Worm (Caenorhabditis elegans) whole organism, young adult: ENCODE results near the gene C17H11.5.
A peak's percentile ranks its signal among the peaks of the same experiment; 100 is the strongest.

Source experiments
- B0019.2 ChIP-seq: fragments of 200-800 bp; sonication (Bioruptor generic); conservative IDR thresholded peaks from 2 replicates; pipeline ENCODE4 v1.3.6; 2022; ENCODE audit warnings: missing genetic modification reagents, missing genetic modification characterization, missing compliant biosample characterization
- B0035.1 ChIP-seq: sonication (generic microtip); optimal IDR thresholded peaks from 2 replicates; lab custom pipeline; 2016; ENCODE audit warnings: missing genetic modification characterization, mild to moderate bottlenecking, missing compliant biosample characterization, missing genotype, missing genetic modification reagents
- B0261.1 ChIP-seq: sonication (generic microtip); optimal IDR thresholded peaks from 2 replicates; lab custom pipeline; 2016; ENCODE audit warnings: mild to moderate bottlenecking, missing genetic modification characterization, moderate library complexity, missing compliant biosample characterization
- C17E4.6 ChIP-seq: fragments of 200-800 bp; sonication (Bioruptor generic); IDR thresholded peaks from 2 replicates; pipeline ENCODE4 v1.3.6; 2022; ENCODE audit warnings: missing genetic modification reagents, missing genetic modification characterization, missing compliant biosample characterization
- F22D6.2 ChIP-seq: sonication (generic microtip); optimal IDR thresholded peaks from 2 replicates; lab custom pipeline; 2016; ENCODE audit warnings: mild to moderate bottlenecking, missing genetic modification characterization, missing compliant biosample characterization
- F52B5.7 ChIP-seq: sonication (generic microtip); optimal IDR thresholded peaks from 2 replicates; lab custom pipeline; 2016; ENCODE audit warnings: mild to moderate bottlenecking, missing genetic modification characterization, missing compliant biosample characterization
- K11D2.4 ChIP-seq: fragments of 200-800 bp; sonication (Bioruptor generic); IDR thresholded peaks from 2 replicates; pipeline ENCODE4 v1.3.6; 2022; ENCODE audit warnings: missing genetic modification reagents, missing genetic modification characterization, missing compliant biosample characterization
- K12H6.12 ChIP-seq: fragments of 200-800 bp; sonication (Bioruptor generic); optimal IDR thresholded peaks from 2 replicates; lab custom pipeline; 2018; ENCODE audit warnings: mild to moderate bottlenecking, missing genetic modification characterization, missing compliant biosample characterization
- T07F8.4 ChIP-seq: sonication (generic microtip); optimal IDR thresholded peaks from 2 replicates; lab custom pipeline; 2016; ENCODE audit warnings: mild to moderate bottlenecking, missing genetic modification characterization, moderate library complexity, missing compliant biosample characterization
- Y67H2A.10 ChIP-seq: fragments of 200-800 bp; sonication (Bioruptor generic); conservative IDR thresholded peaks from 2 replicates; pipeline ENCODE4 v1.3.6; 2022; ENCODE audit warnings: missing genetic modification reagents, missing genetic modification characterization, missing compliant biosample characterization
- Y79H2A.3 ChIP-seq: fragments of 200-800 bp; sonication (Bioruptor generic); conservative IDR thresholded peaks from 2 replicates; pipeline ENCODE4 v1.3.6; 2022; ENCODE audit warnings: missing genetic modification reagents, missing genetic modification characterization, missing compliant biosample characterization
- ZK185.1 ChIP-seq: sonication (generic microtip); optimal IDR thresholded peaks from 2 replicates; lab custom pipeline; 2016; ENCODE audit warnings: mild to moderate bottlenecking, missing genetic modification characterization, missing compliant biosample characterization; ENCODE audit not compliant: poor library complexity, severe bottlenecking
- ama-1 ChIP-seq, 3 experiments: fragments of 150-350 bp in 1 of 3; sonication (generic microtip) in 2 of 3; optimal IDR thresholded peaks; 2 replicates each; lab custom pipeline; 2014 to 2018; ENCODE audit warnings: missing biosample characterization in 2 of 3, missing genetic modification characterization in 2 of 3, missing genetic modification reagents in 2 of 3
- aptf-2 ChIP-seq: fragments of 200-800 bp; sonication (Bioruptor generic); conservative IDR thresholded peaks from 2 replicates; pipeline ENCODE4 v1.3.6; 2022; ENCODE audit warnings: missing genetic modification reagents, missing genetic modification characterization, missing compliant biosample characterization
- aptf-3 ChIP-seq: fragments of 200-800 bp; sonication (Bioruptor generic); IDR thresholded peaks from 2 replicates; pipeline ENCODE4 v1.3.6; 2022; ENCODE audit warnings: missing genetic modification characterization, missing compliant biosample characterization
- atf-7 ChIP-seq: sonication (generic microtip); optimal IDR thresholded peaks from 2 replicates; lab custom pipeline; 2017; ENCODE audit warnings: mild to moderate bottlenecking, missing genetic modification characterization, missing compliant biosample characterization
- attf-3 ChIP-seq: fragments of 200-800 bp; sonication (Bioruptor generic); conservative IDR thresholded peaks from 2 replicates; pipeline ENCODE4 v1.3.6; 2022; ENCODE audit warnings: missing genetic modification reagents, missing genetic modification characterization, missing compliant biosample characterization
- attf-5 ChIP-seq: fragments of 200-800 bp; sonication (Bioruptor generic); optimal IDR thresholded peaks from 2 replicates; lab custom pipeline; 2018; ENCODE audit warnings: mild to moderate bottlenecking, missing genetic modification characterization, missing compliant biosample characterization
- attf-6 ChIP-seq: fragments of 200-800 bp; sonication (Bioruptor generic); IDR thresholded peaks from 2 replicates; pipeline ENCODE4 v1.3.6; 2022; ENCODE audit warnings: missing genetic modification reagents, missing genetic modification characterization, missing compliant biosample characterization
- ceh-79 ChIP-seq: sonication (generic microtip); optimal IDR thresholded peaks from 2 replicates; lab custom pipeline; 2017; ENCODE audit warnings: mild to moderate bottlenecking, missing genetic modification characterization, missing compliant biosample characterization
- ceh-91 ChIP-seq: fragments of 200-800 bp; sonication (Bioruptor generic); IDR thresholded peaks from 2 replicates; pipeline ENCODE4 v1.3.6; 2022; ENCODE audit warnings: missing genetic modification reagents, missing genetic modification characterization, missing compliant biosample characterization
- chd-7 ChIP-seq: sonication (generic microtip); optimal IDR thresholded peaks from 2 replicates; lab custom pipeline; 2016; ENCODE audit warnings: mild to moderate bottlenecking, missing genetic modification characterization, moderate library complexity, missing compliant biosample characterization
- egl-18 ChIP-seq: fragments of 200-800 bp; sonication (Bioruptor generic); IDR thresholded peaks from 2 replicates; pipeline ENCODE4 v1.3.6; 2022; ENCODE audit warnings: missing genetic modification reagents, missing genetic modification characterization, missing compliant biosample characterization
- egl-44 ChIP-seq: fragments of 200-800 bp; sonication (Bioruptor generic); IDR thresholded peaks from 2 replicates; pipeline ENCODE4 v1.3.6; 2022; ENCODE audit warnings: missing genetic modification reagents, missing genetic modification characterization, missing compliant biosample characterization
- egrh-3 ChIP-seq: fragments of 200-800 bp; sonication (Bioruptor generic); IDR thresholded peaks from 2 replicates; pipeline ENCODE4 v1.3.6; 2022; ENCODE audit warnings: missing genetic modification reagents, missing genetic modification characterization, missing compliant biosample characterization
- him-1 ChIP-seq: sonication (generic microtip); optimal IDR thresholded peaks from 2 replicates; lab custom pipeline; 2016; ENCODE audit warnings: missing genotype, missing genetic modification reagents, missing genetic modification characterization, missing compliant biosample characterization
- hsf-1 ChIP-seq: fragments of 200-800 bp; sonication (Bioruptor generic); IDR thresholded peaks from 2 replicates; pipeline ENCODE4 v1.3.6; 2022; ENCODE audit warnings: missing genetic modification reagents, missing genetic modification characterization, missing compliant biosample characterization
- lag-1 ChIP-seq: fragments of 200-800 bp; sonication (Bioruptor generic); IDR thresholded peaks from 2 replicates; pipeline ENCODE4 v1.3.6; 2022; ENCODE audit warnings: missing genetic modification reagents, missing genetic modification characterization, missing compliant biosample characterization
- lin-35 ChIP-seq, 3 experiments: fragments of 150-350 bp in 2 of 3; sonication (generic microtip) in 1 of 3; optimal IDR thresholded peaks; 2 replicates each; lab custom pipeline; 2014 to 2018; ENCODE audit warnings: missing biosample characterization in 3 of 3, missing genetic modification characterization in 3 of 3, missing genetic modification reagents in 3 of 3
- lin-40 ChIP-seq: sonication (generic microtip); optimal IDR thresholded peaks from 2 replicates; lab custom pipeline; 2016; ENCODE audit warnings: missing genetic modification characterization, mild to moderate bottlenecking, missing compliant biosample characterization, missing genotype, missing genetic modification reagents
- lir-1 ChIP-seq: fragments of 200-800 bp; sonication (Bioruptor generic); conservative IDR thresholded peaks from 2 replicates; pipeline ENCODE4 v1.3.6; 2022; ENCODE audit warnings: missing genetic modification reagents, missing genetic modification characterization, missing compliant biosample characterization
- lsl-1 ChIP-seq: fragments of 200-800 bp; sonication (Bioruptor generic); optimal IDR thresholded peaks from 2 replicates; lab custom pipeline; 2018; ENCODE audit warnings: mild to moderate bottlenecking, missing genetic modification characterization, moderate library complexity, missing compliant biosample characterization
- madf-10 ChIP-seq: sonication (generic microtip); optimal IDR thresholded peaks from 2 replicates; lab custom pipeline; 2016; ENCODE audit warnings: mild to moderate bottlenecking, missing genetic modification characterization, missing compliant biosample characterization
- nfyb-1 ChIP-seq: fragments of 200-800 bp; sonication (Bioruptor generic); IDR thresholded peaks from 2 replicates; pipeline ENCODE4 v1.3.6; 2022; ENCODE audit warnings: missing genetic modification reagents, missing genetic modification characterization, missing compliant biosample characterization
- nhr-120 ChIP-seq: fragments of 200-800 bp; sonication (Bioruptor generic); IDR thresholded peaks from 2 replicates; pipeline ENCODE4 v1.3.6; 2022; ENCODE audit warnings: missing genetic modification characterization, missing compliant biosample characterization
- nhr-27 ChIP-seq: fragments of 200-800 bp; sonication (Bioruptor generic); optimal IDR thresholded peaks from 2 replicates; lab custom pipeline; 2018; ENCODE audit warnings: mild to moderate bottlenecking, missing genetic modification characterization, moderate library complexity, missing compliant biosample characterization
- nhr-80 ChIP-seq: sonication (generic microtip); optimal IDR thresholded peaks from 2 replicates; lab custom pipeline; 2016; ENCODE audit warnings: missing genetic modification characterization, missing compliant biosample characterization
- pha-4 ChIP-seq: fragments of 150-350 bp; sonication (generic microtip); optimal IDR thresholded peaks from 2 replicates; lab custom pipeline; 2014; ENCODE audit warnings: missing biosample characterization, missing genetic modification reagents, missing genetic modification characterization
- rcor-1 ChIP-seq: fragments of 200-800 bp; sonication (Bioruptor generic); IDR thresholded peaks from 2 replicates; pipeline ENCODE4 v1.3.6; 2022; ENCODE audit warnings: missing genetic modification reagents, missing genetic modification characterization, missing compliant biosample characterization
- rec-8 ChIP-seq, 2 experiments: sonication (generic microtip); optimal IDR thresholded peaks; 2 replicates each; lab custom pipeline; 2016; ENCODE audit warnings: mild to moderate bottlenecking in 2 of 2, missing genetic modification characterization in 2 of 2, missing genetic modification reagents in 2 of 2, missing genotype in 2 of 2, missing biosample characterization in 1 of 2, missing compliant biosample characterization in 1 of 2, moderate library complexity in 1 of 2
- repo-1 ChIP-seq: sonication (generic microtip); optimal IDR thresholded peaks from 2 replicates; lab custom pipeline; 2017; ENCODE audit warnings: mild to moderate bottlenecking, missing genetic modification characterization, missing compliant biosample characterization
- sdz-38 ChIP-seq: sonication (generic microtip); optimal IDR thresholded peaks from 2 replicates; lab custom pipeline; 2016; ENCODE audit warnings: missing genotype, missing genetic modification characterization, missing compliant biosample characterization
- snpc-1.3 ChIP-seq: sonication (generic microtip); optimal IDR thresholded peaks from 2 replicates; lab custom pipeline; 2017; ENCODE audit warnings: missing genetic modification characterization, mild to moderate bottlenecking, missing compliant biosample characterization, antibody characterized with exemption, moderate library complexity, missing genotype, missing genetic modification reagents; ENCODE audit not compliant: insufficient read depth
- tbp1 ChIP-seq: fragments of 200-800 bp; sonication (Bioruptor generic); optimal IDR thresholded peaks from 2 replicates; lab custom pipeline; 2018; ENCODE audit warnings: mild to moderate bottlenecking, missing genetic modification characterization, missing compliant biosample characterization
- tlf-1 ChIP-seq: fragments of 200-800 bp; sonication (Bioruptor generic); optimal IDR thresholded peaks from 2 replicates; lab custom pipeline; 2018; ENCODE audit warnings: mild to moderate bottlenecking, missing genetic modification characterization, missing compliant biosample characterization
- unc-62 ChIP-seq: fragments of 150-350 bp; optimal IDR thresholded peaks from 2 replicates; lab custom pipeline; 2014; ENCODE audit warnings: missing biosample characterization, missing genetic modification reagents, missing genetic modification characterization
- xnd-1 ChIP-seq: sonication (generic microtip); optimal IDR thresholded peaks from 2 replicates; lab custom pipeline; 2016; ENCODE audit warnings: missing genotype, missing genetic modification reagents, missing genetic modification characterization, missing compliant biosample characterization
- zim-3 ChIP-seq: sonication (generic microtip); optimal IDR thresholded peaks from 2 replicates; lab custom pipeline; 2017; ENCODE audit warnings: mild to moderate bottlenecking, missing genetic modification characterization, moderate library complexity, missing compliant biosample characterization
- ztf-25 ChIP-seq: fragments of 200-800 bp; sonication (Bioruptor generic); IDR thresholded peaks from 2 replicates; pipeline ENCODE4 v1.3.6; 2022; ENCODE audit warnings: missing genetic modification reagents, missing genetic modification characterization, missing compliant biosample characterization

Gene C17H11.5

DNA sequence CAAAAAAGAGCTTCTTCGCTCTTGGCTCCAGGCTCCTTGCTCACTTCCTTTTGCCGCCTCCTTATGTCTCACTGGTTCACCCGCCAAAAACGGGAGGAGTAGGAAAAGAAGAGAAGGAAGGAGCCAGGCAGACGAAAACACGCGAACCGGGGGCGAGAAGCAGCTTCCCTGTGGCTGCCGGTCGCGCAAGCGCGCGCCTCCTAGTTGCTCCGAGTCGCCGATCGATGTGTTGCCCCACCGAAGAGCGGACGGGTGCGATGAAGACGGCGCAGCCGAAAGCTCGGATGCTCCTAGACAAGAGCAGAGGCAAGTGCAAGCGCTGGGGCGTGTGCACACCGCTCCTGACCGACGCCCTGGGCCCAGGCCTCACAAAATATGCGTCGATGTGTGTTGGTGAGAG, 21.4 kb downstream of the C17H11.5 start (continued):
- TF ChIP-seq tlf-1 (no peak), ama-1 (optimal IDR thresholded peaks at IDR 0.05; lab: Kevin White, UChicago) (no peak), ama-1 (GFP tag; optimal IDR thresholded peaks at IDR 0.05; lab: Kevin White, UChicago) (no peak), nhr-120 (GFP tag; lab: Robert Waterston, UW) (no peak), him-1 (no peak), atf-7 (tag; lab: Kevin White, UChicago) (peak; percentile 3), B0261.1 (tag; lab: Kevin White, UChicago) (no peak), F22D6.2 (tag; lab: Kevin White, UChicago) (no peak), unc-62 (GFP tag; lab: Kevin White, UChicago) (no peak), zim-3 (tag; lab: Kevin White, UChicago) (no peak), ZK185.1 (tag; lab: Kevin White, UChicago) (no peak), ceh-79 (tag; lab: Kevin White, UChicago) (peak; percentile 11), nhr-27 (tag; lab: Kevin White, UChicago) (no peak), sdz-38 (tag; lab: Kevin White, UChicago) (no peak), egl-44 (GFP tag; lab: Robert Waterston, UW) (0 out of 2 replicates have a peak, but pooled peaks have one; percentile 14), hsf-1 (GFP tag; lab: Robert Waterston, UW) (no peak), lin-40 (tag; lab: Kevin White, UChicago) (peak; percentile 48), C17E4.6 (no peak), aptf-2 (GFP tag; lab: Robert Waterston, UW) (no peak), madf-10 (tag; lab: Kevin White, UChicago) (no peak), egl-18 (GFP tag; lab: Robert Waterston, UW) (no peak), xnd-1 (tag; lab: Kevin White, UChicago) (no peak), nhr-80 (tag; lab: Kevin White, UChicago) (no peak), F52B5.7 (tag; lab: Kevin White, UChicago) (peak; percentile 6), snpc-1.3 (tag; lab: Kevin White, UChicago) (no peak), chd-7 (tag; lab: Kevin White, UChicago) (peak; percentile 70), Y67H2A.10 (no peak), repo-1 (tag; lab: Kevin White, UChicago) (no peak), B0019.2 (no peak), rcor-1 (GFP tag; lab: Robert Waterston, UW) (peak; percentile 83), ztf-25 (GFP tag; lab: Robert Waterston, UW) (no peak), attf-6 (GFP tag; lab: Robert Waterston, UW) (no peak), nfyb-1 (GFP tag; lab: Robert Waterston, UW) (no peak), K11D2.4 (GFP tag; lab: Robert Waterston, UW) (0 out of 2 replicates have a peak, but pooled peaks have one; percentile 51), egrh-3 (GFP tag; lab: Robert Waterston, UW) (peak; percentile 95), tbp1 (peak; percentile 21), attf-3 (GFP tag; lab: Robert Waterston, UW) (peak; percentile 45; the same call in 1 of the 2 replicates), lag-1 (GFP tag; lab: Robert Waterston, UW) (no peak), rec-8 (tag; optimal IDR thresholded peaks at IDR 0.05; lab: Kevin White, UChicago) (no peak), attf-5 (GFP tag; lab: Kevin White, UChicago) (no peak), lir-1 (GFP tag; lab: Robert Waterston, UW) (peak; percentile 56), K12H6.12 (tag; lab: Kevin White, UChicago) (peak; percentile 85), B0035.1 (tag; lab: Kevin White, UChicago) (no peak), lsl-1 (GFP tag; lab: Kevin White, UChicago) (no peak), lin-35 (GFP tag; optimal IDR thresholded peaks at IDR 0.05; lab: Kevin White, UChicago) (no peak), pha-4 (tag; lab: Kevin White, UChicago) (no peak), T07F8.4 (no peak), aptf-3 (GFP tag; lab: Robert Waterston, UW) (0 out of 2 replicates have a peak, but pooled peaks have one; percentile 66), ceh-91 (no peak), Y79H2A.3 (no peak)
